Fruit fly (Drosophila melanogaster) whole organism, embryonic: Measurements from ENCODE around the gene Tcs6.
A peak's percentile ranks its signal among the peaks of the same experiment; 100 is the strongest.

Source experiments
- CG10209 ChIP-seq: fragments of 200-800 bp; sonication (Bioruptor generic); optimal IDR thresholded peaks from 3 replicates; lab custom pipeline; 2017; ENCODE audit warnings: missing biosample characterization, mild to moderate bottlenecking, missing genetic modification characterization, missing genetic modification reagents
- CG10366 ChIP-seq: fragments of 200-800 bp; sonication (Bioruptor generic); IDR thresholded peaks from 2 replicates; pipeline ENCODE4 v1.3.6; 2022; ENCODE audit warnings: missing biosample characterization, missing genetic modification characterization
- CG12769 ChIP-seq: fragments of 200-800 bp; sonication (Bioruptor generic); optimal IDR thresholded peaks from 2 replicates; lab custom pipeline; 2019; ENCODE audit warnings: missing biosample characterization, mild to moderate bottlenecking, missing genetic modification characterization, moderate library complexity
- CG13424 ChIP-seq: fragments of 200-800 bp; sonication (Bioruptor generic); optimal IDR thresholded peaks from 2 replicates; lab custom pipeline; 2019; ENCODE audit warnings: missing biosample characterization, mild to moderate bottlenecking, missing genetic modification characterization, moderate library complexity
- CG15269 ChIP-seq: fragments of 200-800 bp; sonication (Bioruptor generic); optimal IDR thresholded peaks from 2 replicates; lab custom pipeline; 2018; ENCODE audit warnings: missing biosample characterization, mild to moderate bottlenecking, missing genetic modification characterization, moderate library complexity
- CG17359 ChIP-seq: fragments of 200-800 bp; sonication (Bioruptor generic); optimal IDR thresholded peaks from 3 replicates; lab custom pipeline; 2018; ENCODE audit warnings: missing biosample characterization, mild to moderate bottlenecking, missing genetic modification characterization, moderate library complexity
- CG17385 ChIP-seq: fragments of 200-800 bp; sonication (Bioruptor generic); optimal IDR thresholded peaks from 3 replicates; lab custom pipeline; 2018; ENCODE audit warnings: missing biosample characterization, mild to moderate bottlenecking, missing genetic modification characterization
- CG2129 ChIP-seq: fragments of 200-800 bp; sonication (Bioruptor generic); IDR thresholded peaks from 2 replicates; pipeline ENCODE4 v1.3.6; 2022; ENCODE audit warnings: missing biosample characterization, missing genetic modification characterization; ENCODE audit not compliant: partially characterized antibody
- CG3407 ChIP-seq: fragments of 200-800 bp; sonication (Bioruptor generic); optimal IDR thresholded peaks from 2 replicates; lab custom pipeline; 2018; ENCODE audit warnings: missing biosample characterization, mild to moderate bottlenecking, missing genetic modification characterization
- CG4328 ChIP-seq: fragments of 200-800 bp; sonication (Bioruptor generic); optimal IDR thresholded peaks from 3 replicates; lab custom pipeline; 2017; ENCODE audit warnings: missing biosample characterization, missing genetic modification reagents, missing genetic modification characterization
- CG7372 ChIP-seq: fragments of 200-800 bp; sonication (Bioruptor generic); IDR thresholded peaks from 2 replicates; pipeline ENCODE4 v1.3.6; 2022; ENCODE audit warnings: missing biosample characterization, missing genetic modification characterization
- CG7786 ChIP-seq: fragments of 200-800 bp; sonication (Bioruptor generic); optimal IDR thresholded peaks from 2 replicates; lab custom pipeline; 2016; ENCODE audit warnings: missing biosample characterization, missing genetic modification characterization
- CG8388 ChIP-seq: fragments of 200-800 bp; sonication (Bioruptor generic); optimal IDR thresholded peaks from 2 replicates; lab custom pipeline; 2019; ENCODE audit warnings: missing biosample characterization, mild to moderate bottlenecking, missing genetic modification characterization, moderate library complexity
- CG8924 ChIP-seq: fragments of 200-800 bp; optimal IDR thresholded peaks from 3 replicates; lab custom pipeline; 2019; ENCODE audit warnings: missing biosample characterization, mild to moderate bottlenecking, missing genetic modification characterization, moderate library complexity
- Chrac-16 ChIP-seq: fragments of 200-800 bp; sonication (Bioruptor generic); optimal IDR thresholded peaks from 3 replicates; lab custom pipeline; 2016; ENCODE audit warnings: missing biosample characterization, missing genetic modification characterization
- E2f1 ChIP-seq: fragments of 200-800 bp; sonication (Bioruptor generic); IDR thresholded peaks from 2 replicates; pipeline ENCODE4 v1.3.6; 2022; ENCODE audit warnings: missing biosample characterization, missing genetic modification characterization
- HLH3B ChIP-seq: fragments of 200-800 bp; sonication (Bioruptor generic); IDR thresholded peaks from 2 replicates; pipeline ENCODE4 v1.3.6; 2022; ENCODE audit warnings: missing biosample characterization, missing genetic modification characterization
- Hr3 ChIP-seq: fragments of 200-800 bp; sonication (Bioruptor generic); optimal IDR thresholded peaks from 3 replicates; lab custom pipeline; 2016; ENCODE audit warnings: missing biosample characterization, missing genetic modification characterization
- Hsf ChIP-seq: fragments of 200-800 bp; sonication (Bioruptor generic); optimal IDR thresholded peaks from 3 replicates; lab custom pipeline; 2016; ENCODE audit warnings: missing biosample characterization, missing genetic modification characterization
- MTF-1 ChIP-seq: fragments of 200-800 bp; sonication (Bioruptor generic); optimal IDR thresholded peaks from 2 replicates; lab custom pipeline; 2018; ENCODE audit warnings: missing biosample characterization, mild to moderate bottlenecking, missing genetic modification characterization, borderline replicate concordance
- Max ChIP-seq: fragments of 200-800 bp; sonication (Bioruptor generic); optimal IDR thresholded peaks from 2 replicates; lab custom pipeline; 2016; ENCODE audit warnings: missing biosample characterization, mild to moderate bottlenecking, missing genetic modification characterization
- NfI ChIP-seq: fragments of 200-800 bp; sonication (Bioruptor generic); optimal IDR thresholded peaks from 3 replicates; lab custom pipeline; 2018; ENCODE audit warnings: missing biosample characterization, mild to moderate bottlenecking, missing genetic modification characterization, moderate library complexity
- Pdp1 ChIP-seq, 2 experiments: fragments of 200-800 bp; sonication (Bioruptor generic); optimal IDR thresholded peaks; 3 replicates each; lab custom pipeline; 2016; ENCODE audit warnings: missing biosample characterization in 2 of 2, missing genetic modification characterization in 2 of 2, mild to moderate bottlenecking in 1 of 2, moderate library complexity in 1 of 2
- Ravus ChIP-seq: fragments of 200-800 bp; sonication (Bioruptor generic); IDR thresholded peaks from 2 replicates; pipeline ENCODE4 v1.3.6; 2022; ENCODE audit warnings: missing biosample characterization, missing genetic modification characterization
- Side ChIP-seq: fragments of 200-800 bp; sonication (Bioruptor generic); optimal IDR thresholded peaks from 2 replicates; lab custom pipeline; 2016; ENCODE audit warnings: missing biosample characterization, missing genetic modification characterization
- bcd ChIP-seq: fragments of 200-800 bp; sonication (Bioruptor generic); optimal IDR thresholded peaks from 2 replicates; lab custom pipeline; 2017; ENCODE audit warnings: missing biosample characterization, mild to moderate bottlenecking, missing genetic modification characterization
- chif ChIP-seq, 2 experiments: fragments of 200-800 bp; sonication (Bioruptor generic); optimal IDR thresholded peaks; 3 replicates each; lab custom pipeline; 2016; ENCODE audit warnings: missing biosample characterization in 2 of 2, missing genetic modification characterization in 2 of 2
- crol ChIP-seq: fragments of 200-800 bp; sonication (Bioruptor generic); IDR thresholded peaks from 2 replicates; pipeline ENCODE4 v1.3.6; 2022; ENCODE audit warnings: missing biosample characterization, missing genetic modification characterization
- exex ChIP-seq: fragments of 200-800 bp; sonication (Bioruptor generic); optimal IDR thresholded peaks from 4 replicates; lab custom pipeline; 2018; ENCODE audit warnings: missing biosample characterization, mild to moderate bottlenecking, missing genetic modification characterization, moderate library complexity
- gro ChIP-seq: fragments of 200-800 bp; sonication (Bioruptor generic); optimal IDR thresholded peaks from 2 replicates; lab custom pipeline; 2016; ENCODE audit warnings: missing biosample characterization, missing genetic modification characterization
- kah ChIP-seq: fragments of 200-800 bp; sonication (Bioruptor generic); optimal IDR thresholded peaks from 2 replicates; lab custom pipeline; 2018; ENCODE audit warnings: missing biosample characterization, mild to moderate bottlenecking, missing genetic modification characterization
- kay ChIP-seq: fragments of 200-800 bp; sonication (Bioruptor generic); optimal IDR thresholded peaks from 2 replicates; lab custom pipeline; 2016; ENCODE audit warnings: missing biosample characterization, missing genetic modification characterization
- knrl ChIP-seq: fragments of 200-800 bp; sonication (Bioruptor generic); IDR thresholded peaks from 3 replicates; pipeline ENCODE4 v1.3.6; 2022; ENCODE audit warnings: missing biosample characterization, missing genetic modification characterization; ENCODE audit not compliant: partially characterized antibody
- maf-S ChIP-seq: fragments of 200-800 bp; sonication (Bioruptor generic); optimal IDR thresholded peaks from 2 replicates; lab custom pipeline; 2016; ENCODE audit warnings: missing biosample characterization, missing genetic modification characterization
- oc ChIP-seq: fragments of 200-800 bp; sonication (Bioruptor generic); optimal IDR thresholded peaks from 2 replicates; lab custom pipeline; 2018; ENCODE audit warnings: missing biosample characterization, mild to moderate bottlenecking, missing genetic modification characterization, moderate library complexity
- pan ChIP-seq, 4 experiments: fragments of >200 bp in 3 of 4; fragments of 200-800 bp in 1 of 4; sonication (Bioruptor generic) in 1 of 4; optimal IDR thresholded peaks in 3 of 4; IDR thresholded peaks in 1 of 4; 2 replicates each; pipeline versions ENCODE4 v1.3.6 to Lab custom; 2017 to 2022; ENCODE audit warnings: missing biosample characterization in 2 of 4, missing genetic modification characterization in 2 of 4, mixed read lengths in 1 of 4
- pfk ChIP-seq: fragments of 200-800 bp; sonication (Bioruptor generic); optimal IDR thresholded peaks from 2 replicates; lab custom pipeline; 2018; ENCODE audit warnings: missing biosample characterization, mild to moderate bottlenecking, missing genetic modification characterization, moderate library complexity
- sens-2 ChIP-seq: fragments of 200-800 bp; sonication (Bioruptor generic); IDR thresholded peaks from 2 replicates; pipeline ENCODE4 v1.3.6; 2022; ENCODE audit warnings: missing biosample characterization, missing genetic modification characterization
- seq ChIP-seq: fragments of 200-800 bp; sonication (Bioruptor generic); IDR thresholded peaks from 2 replicates; pipeline ENCODE4 v1.3.6; 2022; ENCODE audit warnings: missing biosample characterization, missing genetic modification characterization
- sim ChIP-seq: fragments of 200-800 bp; sonication (Bioruptor generic); IDR thresholded peaks from 2 replicates; pipeline ENCODE4 v1.3.6; 2022; ENCODE audit warnings: missing biosample characterization, missing genetic modification characterization
- slou ChIP-seq: fragments of 200-800 bp; sonication (Bioruptor generic); optimal IDR thresholded peaks from 3 replicates; lab custom pipeline; 2016; ENCODE audit warnings: missing biosample characterization, missing genetic modification characterization
- slp2 ChIP-seq: fragments of 200-800 bp; sonication (Bioruptor generic); optimal IDR thresholded peaks from 2 replicates; lab custom pipeline; 2016; ENCODE audit warnings: missing biosample characterization, missing genetic modification characterization
- sqz ChIP-seq: fragments of 200-800 bp; sonication (Bioruptor generic); optimal IDR thresholded peaks from 3 replicates; lab custom pipeline; 2018; ENCODE audit warnings: missing biosample characterization, mild to moderate bottlenecking, missing genetic modification characterization
- stc ChIP-seq: fragments of 200-800 bp; sonication (Bioruptor generic); IDR thresholded peaks from 2 replicates; pipeline ENCODE4 v1.3.6; 2022; ENCODE audit warnings: missing biosample characterization, missing genetic modification characterization
- trh ChIP-seq: fragments of 200-800 bp; sonication (Bioruptor generic); optimal IDR thresholded peaks from 2 replicates; lab custom pipeline; 2016; ENCODE audit warnings: missing biosample characterization, missing genetic modification characterization
- ttk ChIP-seq: fragments of 200-800 bp; sonication (Bioruptor generic); IDR thresholded peaks from 2 replicates; pipeline ENCODE4 v2.1.2; 2022; ENCODE audit warnings: missing biosample characterization, missing genetic modification characterization
- vvl ChIP-seq: fragments of 200-800 bp; sonication (Bioruptor generic); IDR thresholded peaks from 2 replicates; pipeline ENCODE4 v1.3.6; 2022; ENCODE audit warnings: missing biosample characterization, missing genetic modification characterization
- z ChIP-seq: fragments of 200-800 bp; sonication (Bioruptor generic); IDR thresholded peaks from 3 replicates; pipeline ENCODE4 v1.3.6; 2022; ENCODE audit warnings: missing biosample characterization, missing genetic modification characterization
- zen ChIP-seq: fragments of 200-800 bp; sonication (Bioruptor generic); optimal IDR thresholded peaks from 3 replicates; lab custom pipeline; 2018; ENCODE audit warnings: missing biosample characterization, mild to moderate bottlenecking, missing genetic modification characterization, moderate library complexity

The Tcs6 gene

DNA sequence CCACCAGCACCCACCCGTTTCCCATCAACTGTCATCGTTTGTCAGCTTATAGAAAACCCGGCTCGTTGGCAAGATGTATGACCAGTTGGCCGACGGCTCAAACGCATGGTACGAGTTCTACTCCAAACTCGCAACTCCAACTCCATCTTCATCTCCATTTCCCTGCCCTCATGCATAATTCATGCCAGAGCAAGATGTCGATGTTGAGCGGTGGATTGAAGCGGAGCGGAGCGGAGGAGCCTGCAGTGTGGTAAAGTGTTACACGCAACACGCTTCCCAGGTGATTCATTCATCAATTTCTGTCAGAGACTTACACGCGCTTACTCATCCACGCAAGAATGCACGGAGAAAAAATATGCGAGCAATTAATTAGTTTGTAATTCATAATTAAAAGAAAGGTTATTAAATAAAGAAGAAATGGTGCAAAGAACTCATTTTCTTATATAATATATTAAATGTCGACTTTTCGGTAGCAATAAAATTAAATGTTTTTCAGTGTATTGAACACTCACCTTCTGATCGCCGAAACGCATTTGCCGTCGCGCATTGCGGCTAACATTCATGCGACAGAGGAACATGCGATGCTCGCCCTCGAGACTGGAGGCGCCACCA lies 23.5 kb upstream of the Tcs6 start (continued):
- TF ChIP-seq ttk (peak; percentile 61; the same call in 1 of the 2 replicates), CG15269 (peak; percentile 48), CG7786 (no peak), slp2 (GFP tag; lab: Kevin White, UChicago) (no peak), pan (optimal IDR thresholded peaks at IDR 0.05; lab: Kevin White, UChicago) (no peak), pan (GFP tag; optimal IDR thresholded peaks at IDR 0.05 in 1 of 2, IDR thresholded peaks at IDR 0.05 in 1 of 2) (peak in 1 of 2 experiments; percentile 61), CG7372 (GFP tag; lab: Robert Waterston, UW) (0 out of 2 replicates have a peak, but pooled peaks have one; percentile 8), NfI (peak; percentile 28), sqz (GFP tag; lab: Kevin White, UChicago) (peak; percentile 6), sim (GFP tag; lab: Robert Waterston, UW) (0 out of 2 replicates have a peak, but pooled peaks have one; percentile 7), CG10366 (GFP tag; lab: Robert Waterston, UW) (peak; percentile 54), crol (GFP tag; lab: Robert Waterston, UW) (peak; percentile 33; the same call in 1 of the 2 replicates), E2f1 (GFP tag; lab: Robert Waterston, UW) (peak; percentile 30; the same call in 1 of the 2 replicates), MTF-1 (GFP tag; lab: Kevin White, UChicago) (no peak), CG8924 (tag; lab: Kevin White, UChicago) (peak; percentile 58), slou (GFP tag; lab: Kevin White, UChicago) (no peak), vvl (peak; percentile 95), Ravus (GFP tag; lab: Robert Waterston, UW) (no peak), Hr3 (GFP tag; lab: Kevin White, UChicago) (peak; percentile 39), kay (peak; percentile 53), gro (GFP tag; lab: Kevin White, UChicago) (no peak), pfk (GFP tag; lab: Kevin White, UChicago) (no peak), CG8388 (GFP tag; lab: Kevin White, UChicago) (peak; percentile 54), zen (tag; lab: Kevin White, UChicago) (peak; percentile 37), trh (GFP tag; lab: Kevin White, UChicago) (no peak), CG13424 (tag; lab: Kevin White, UChicago) (peak; percentile 60), stc (GFP tag; lab: Robert Waterston, UW) (0 out of 2 replicates have a peak, but pooled peaks have one; percentile 29), exex (tag; lab: Kevin White, UChicago) (no peak), knrl (GFP tag; lab: Robert Waterston, UW) (no peak), chif (GFP tag; optimal IDR thresholded peaks at IDR 0.05; lab: Kevin White, UChicago) (peak in 1 of 2 experiments; percentile 30), maf-S (no peak), oc (peak; percentile 58), CG12769 (tag; lab: Kevin White, UChicago) (peak; percentile 2), Max (no peak), CG3407 (GFP tag; lab: Kevin White, UChicago) (no peak), z (no peak), kah (GFP tag; lab: Kevin White, UChicago) (no peak), CG4328 (no peak), CG17385 (GFP tag; lab: Kevin White, UChicago) (peak; percentile 47), bcd (GFP tag; lab: Kevin White, UChicago) (peak; percentile 38), CG17359 (tag; lab: Kevin White, UChicago) (peak; percentile 61), CG10209 (GFP tag; lab: Kevin White, UChicago) (peak; percentile 24), sens-2 (GFP tag; lab: Robert Waterston, UW) (no peak; the same call in 1 of the 2 replicates), Hsf (GFP tag; lab: Kevin White, UChicago) (no peak), Side (GFP tag; lab: Kevin White, UChicago) (no peak), Chrac-16 (GFP tag; lab: Kevin White, UChicago) (peak; percentile 47), CG2129 (GFP tag; lab: Robert Waterston, UW) (no peak), seq (GFP tag; lab: Robert Waterston, UW) (peak; percentile 55; the same call in 1 of the 2 replicates), HLH3B (GFP tag; lab: Robert Waterston, UW) (peak; percentile 63), Pdp1 (GFP tag; optimal IDR thresholded peaks at IDR 0.05; lab: Kevin White, UChicago) (no peak)
